Worm (Caenorhabditis elegans) whole organism, late embryonic: ENCODE data around the gene C06A8.8.

Experiments
- dve-1 ChIP-seq: sonication (generic microtip); optimal IDR thresholded peaks from 2 replicates; lab custom pipeline; 2017; ENCODE audit warnings: antibody characterized with exemption, mild to moderate bottlenecking, missing genetic modification characterization, missing compliant biosample characterization
- ets-4 ChIP-seq: sonication (generic microtip); optimal IDR thresholded peaks from 2 replicates; lab custom pipeline; 2016; ENCODE audit warnings: missing genetic modification characterization, missing compliant biosample characterization
- lin-11 ChIP-seq: fragments of 200-800 bp; sonication (Bioruptor generic); optimal IDR thresholded peaks from 2 replicates; lab custom pipeline; 2018; ENCODE audit warnings: mild to moderate bottlenecking, missing genetic modification characterization, missing compliant biosample characterization
- nhr-232 ChIP-seq: sonication (generic microtip); optimal IDR thresholded peaks from 2 replicates; lab custom pipeline; 2016; ENCODE audit warnings: missing genetic modification characterization, missing compliant biosample characterization
- npax-4 ChIP-seq: sonication (generic microtip); optimal IDR thresholded peaks from 2 replicates; lab custom pipeline; 2016; ENCODE audit warnings: missing genetic modification characterization, missing compliant biosample characterization
- sdc-2 ChIP-seq: sonication (generic microtip); optimal IDR thresholded peaks from 2 replicates; lab custom pipeline; 2016; ENCODE audit warnings: missing genotype, missing genetic modification characterization, missing compliant biosample characterization
- unc-55 ChIP-seq: sonication (generic microtip); optimal IDR thresholded peaks from 2 replicates; lab custom pipeline; 2017; ENCODE audit warnings: missing biosample characterization, missing genetic modification reagents, missing genetic modification characterization

- TF ChIP-seq sdc-2 (tag; lab: Kevin White, UChicago), result no peak
- no peak for TF ChIP-seq ets-4
- no peak for TF ChIP-seq lin-11 (tag; lab: Kevin White, UChicago)
- no peak for TF ChIP-seq dve-1 (tag; lab: Kevin White, UChicago)
- no peak for TF ChIP-seq unc-55 (GFP tag; lab: Kevin White, UChicago)
- TF ChIP-seq nhr-232 (tag; lab: Kevin White, UChicago), result no peak
- no peak for TF ChIP-seq npax-4
Measured at ce11 chrII:7773427-7773993, 1.7 kb upstream of the C06A8.8 start.
